Fruit fly (Drosophila melanogaster) ovary, adult (tissue): ENCODE measurements around the gene Abl.

Experiments
- CG17801 ChIP-seq: fragments of 200-800 bp; optimal IDR thresholded peaks from 2 replicates; lab custom pipeline; 2019; ENCODE audit warnings: missing biosample characterization, mild to moderate bottlenecking, missing genetic modification characterization, moderate library complexity; ENCODE audit not compliant: partially characterized antibody

The Abl gene

dm6 chr3L:16569456-16569855 is 78.2 kb downstream of the Abl start:
- TF ChIP-seq CG17801 (GFP tag; lab: Kevin White, UChicago), result no peak

dm6 chr3L:16567495-16567894 is 80.2 kb downstream of the Abl start:
- TF ChIP-seq CG17801 (GFP tag; lab: Kevin White, UChicago), result no peak

DNA sequence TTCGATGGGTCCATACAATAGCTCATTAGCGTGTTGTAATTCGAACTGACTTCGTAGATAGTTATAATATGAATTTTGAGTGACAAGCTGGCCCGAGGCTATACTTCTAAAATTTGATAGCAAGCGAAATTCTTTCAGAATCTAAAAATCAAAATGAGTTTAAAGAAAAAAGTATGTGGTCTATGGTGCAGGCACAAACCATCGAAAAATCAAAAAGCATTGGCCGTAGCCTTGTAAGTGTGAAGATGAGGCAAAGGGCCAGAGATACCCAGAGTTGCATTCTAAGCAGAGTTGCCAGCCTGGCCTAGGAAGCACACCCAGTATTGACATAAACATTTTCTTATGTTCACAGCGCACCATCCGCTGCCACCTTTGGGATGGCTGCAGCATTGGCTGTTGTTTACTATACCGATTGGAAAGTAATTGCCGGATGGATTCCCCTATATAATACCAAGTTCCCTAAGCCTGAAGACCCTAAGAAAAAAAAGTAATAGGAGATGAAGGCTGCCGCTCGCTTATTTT is 80.9 kb downstream of the Abl start, which contains the start of gene UQCR-6.4L:
UQCR-6.4L (plus strand) TSS at position 51 of the 522 bp plus-strand sequence.
- no peak for TF ChIP-seq CG17801 (GFP tag; lab: Kevin White, UChicago)

dm6 chr3L:16566093-16566492 is 81.6 kb downstream of the Abl start:
- TF ChIP-seq CG17801 (GFP tag; lab: Kevin White, UChicago), result no peak
